Worm (Caenorhabditis elegans) whole organism, L4 larva: ENCODE data around the gene srlf-15.

ENCODE experiments used
- D1046.2 ChIP-seq: fragments of 200-800 bp; sonication (Bioruptor generic); IDR thresholded peaks from 2 replicates; pipeline ENCODE4 v1.3.6; 2022; ENCODE audit warnings: missing genetic modification characterization, missing compliant biosample characterization
- F26F4.8 ChIP-seq: fragments of 200-800 bp; sonication (Bioruptor generic); conservative IDR thresholded peaks from 2 replicates; pipeline ENCODE4 v1.3.6; 2022; ENCODE audit warnings: missing genetic modification characterization, missing compliant biosample characterization
- F37D6.2 ChIP-seq: sonication (generic microtip); optimal IDR thresholded peaks from 2 replicates; lab custom pipeline; 2016; ENCODE audit warnings: mild to moderate bottlenecking, missing genetic modification characterization, missing compliant biosample characterization
- F49E8.2 ChIP-seq: sonication (generic microtip); optimal IDR thresholded peaks from 2 replicates; lab custom pipeline; 2016; ENCODE audit warnings: missing compliant biosample characterization, mild to moderate bottlenecking, missing genetic modification characterization, borderline replicate concordance
- R02D3.7 ChIP-seq: fragments of 150-350 bp; sonication (generic microtip); optimal IDR thresholded peaks from 3 replicates; lab custom pipeline; 2014; ENCODE audit warnings: missing biosample characterization, missing genetic modification characterization
- T26A8.4 ChIP-seq: fragments of 200-800 bp; sonication (Bioruptor generic); IDR thresholded peaks from 2 replicates; pipeline ENCODE4 v1.3.6; 2022; ENCODE audit warnings: missing genetic modification characterization, missing compliant biosample characterization
- Y5F2A.4 ChIP-seq: fragments of 200-800 bp; sonication (Bioruptor generic); optimal IDR thresholded peaks from 2 replicates; lab custom pipeline; 2018; ENCODE audit warnings: mild to moderate bottlenecking, missing genetic modification characterization, missing compliant biosample characterization
- Y75B8A.6 ChIP-seq: fragments of 200-800 bp; sonication (Bioruptor generic); IDR thresholded peaks from 2 replicates; pipeline ENCODE4 v1.3.6; 2022; ENCODE audit warnings: missing genetic modification reagents, missing genetic modification characterization, missing compliant biosample characterization
- aha-1 ChIP-seq: fragments of 150-350 bp; peaks from one replicate; lab custom pipeline; 2014; ENCODE audit warnings: missing biosample characterization, missing genetic modification characterization
- arid-1 ChIP-seq: fragments of 200-800 bp; sonication (Bioruptor generic); conservative IDR thresholded peaks from 2 replicates; pipeline ENCODE4 v1.3.6; 2022; ENCODE audit warnings: missing genetic modification reagents, missing genetic modification characterization, missing compliant biosample characterization
- attf-4 ChIP-seq: sonication (generic microtip); optimal IDR thresholded peaks from 3 replicates; lab custom pipeline; 2017; ENCODE audit warnings: missing biosample characterization, missing genetic modification characterization
- ceh-20 ChIP-seq: fragments of 200-800 bp; sonication (Bioruptor generic); IDR thresholded peaks from 2 replicates; pipeline ENCODE4 v1.3.6; 2022; ENCODE audit warnings: missing genetic modification reagents, missing genetic modification characterization, missing compliant biosample characterization
- ceh-28 ChIP-seq: fragments of 150-350 bp; optimal IDR thresholded peaks from 2 replicates; lab custom pipeline; 2014; ENCODE audit warnings: missing biosample characterization, missing genetic modification reagents, missing genetic modification characterization
- ceh-82 ChIP-seq: sonication (generic microtip); optimal IDR thresholded peaks from 2 replicates; lab custom pipeline; 2017; ENCODE audit warnings: missing biosample characterization, missing genetic modification characterization
- ctbp-1 ChIP-seq: fragments of 200-800 bp; sonication (Bioruptor generic); IDR thresholded peaks from 2 replicates; pipeline ENCODE4 v1.3.6; 2022; ENCODE audit warnings: missing genetic modification reagents, missing genetic modification characterization, missing compliant biosample characterization
- daf-12 ChIP-seq: fragments of 150-350 bp; optimal IDR thresholded peaks from 2 replicates; lab custom pipeline; 2014; ENCODE audit warnings: missing biosample characterization, missing genetic modification reagents, missing genetic modification characterization
- dpl-1 ChIP-seq: fragments of 150-350 bp; optimal IDR thresholded peaks from 2 replicates; lab custom pipeline; 2014; ENCODE audit warnings: missing biosample characterization, missing genetic modification reagents, missing genetic modification characterization
- fkh-10 ChIP-seq: fragments of 150-350 bp; optimal IDR thresholded peaks from 2 replicates; lab custom pipeline; 2014; ENCODE audit warnings: missing biosample characterization, missing genetic modification reagents, missing genetic modification characterization
- fos-1 ChIP-seq: fragments of 150-350 bp; optimal IDR thresholded peaks from 2 replicates; lab custom pipeline; 2014; ENCODE audit warnings: missing biosample characterization, missing genetic modification characterization
- hif-1 ChIP-seq, 2 experiments: sonication (generic microtip); optimal IDR thresholded peaks; 2 replicates each; lab custom pipeline; 2016 to 2017; ENCODE audit warnings: missing compliant biosample characterization in 2 of 2, missing genetic modification characterization in 2 of 2, missing genetic modification reagents in 2 of 2, missing genotype in 2 of 2, mild to moderate bottlenecking in 1 of 2
- hlh-11 ChIP-seq: fragments of 200-800 bp; sonication (Bioruptor generic); optimal IDR thresholded peaks from 2 replicates; lab custom pipeline; 2018; ENCODE audit warnings: mild to moderate bottlenecking, missing genetic modification characterization, missing compliant biosample characterization
- hlh-30 ChIP-seq: sonication (generic microtip); optimal IDR thresholded peaks from 2 replicates; lab custom pipeline; 2017; ENCODE audit warnings: antibody characterized with exemption, mild to moderate bottlenecking, missing genetic modification characterization, missing compliant biosample characterization; ENCODE audit not compliant: insufficient read depth
- jun-1 ChIP-seq: fragments of 150-350 bp; optimal IDR thresholded peaks from 2 replicates; lab custom pipeline; 2014; ENCODE audit warnings: missing biosample characterization, missing genetic modification reagents, missing genetic modification characterization
- lim-7 ChIP-seq: fragments of 200-800 bp; sonication (Bioruptor generic); IDR thresholded peaks from 2 replicates; pipeline ENCODE4 v1.3.6; 2022; ENCODE audit warnings: missing genetic modification characterization, missing compliant biosample characterization
- lin-13 ChIP-seq: fragments of 150-350 bp; optimal IDR thresholded peaks from 2 replicates; lab custom pipeline; 2014; ENCODE audit warnings: missing biosample characterization, missing genetic modification reagents, missing genetic modification characterization
- lin-29 ChIP-seq: fragments of 200-800 bp; sonication (Bioruptor generic); IDR thresholded peaks from 2 replicates; pipeline ENCODE4 v1.3.6; 2022; ENCODE audit warnings: missing genetic modification reagents, missing genetic modification characterization, missing compliant biosample characterization
- lin-38 ChIP-seq: fragments of 200-800 bp; sonication (Bioruptor generic); IDR thresholded peaks from 2 replicates; pipeline ENCODE4 v1.3.6; 2022; ENCODE audit warnings: missing genetic modification reagents, missing genetic modification characterization, missing compliant biosample characterization
- lin-39 ChIP-seq: fragments of 150-350 bp; optimal IDR thresholded peaks from 2 replicates; lab custom pipeline; 2014; ENCODE audit warnings: missing biosample characterization, missing genetic modification reagents, missing genetic modification characterization
- lir-3 ChIP-seq: sonication (generic microtip); optimal IDR thresholded peaks from 2 replicates; lab custom pipeline; 2016; ENCODE audit warnings: mild to moderate bottlenecking, missing genetic modification characterization, missing compliant biosample characterization
- madf-5 ChIP-seq, 2 experiments: fragments of 200-800 bp; sonication (Bioruptor generic); IDR thresholded peaks; 2 replicates each; pipeline ENCODE4 v1.3.6; 2022; ENCODE audit warnings: missing compliant biosample characterization in 2 of 2, missing genetic modification characterization in 2 of 2
- madf-9 ChIP-seq: fragments of 200-800 bp; sonication (Bioruptor generic); conservative IDR thresholded peaks from 2 replicates; pipeline ENCODE4 v1.3.6; 2022; ENCODE audit warnings: missing genetic modification reagents, missing genetic modification characterization, missing compliant biosample characterization
- mep-1 ChIP-seq: fragments of 150-350 bp; sonication (generic microtip); optimal IDR thresholded peaks from 3 replicates; lab custom pipeline; 2014; ENCODE audit warnings: missing biosample characterization, missing genetic modification characterization
- mxl-2 ChIP-seq: fragments of 200-800 bp; sonication (Bioruptor generic); conservative IDR thresholded peaks from 2 replicates; pipeline ENCODE4 v1.3.6; 2022; ENCODE audit warnings: missing genetic modification reagents, missing genetic modification characterization, missing compliant biosample characterization
- mxl-3 ChIP-seq: fragments of 200-800 bp; sonication (Bioruptor generic); optimal IDR thresholded peaks from 2 replicates; lab custom pipeline; 2018; ENCODE audit warnings: mild to moderate bottlenecking, missing genetic modification characterization, missing compliant biosample characterization
- nhr-102 ChIP-seq: sonication (generic microtip); optimal IDR thresholded peaks from 2 replicates; lab custom pipeline; 2016; ENCODE audit warnings: mild to moderate bottlenecking, missing genetic modification characterization, moderate library complexity, missing compliant biosample characterization
- nhr-237 ChIP-seq: sonication (generic microtip); optimal IDR thresholded peaks from 2 replicates; lab custom pipeline; 2017; ENCODE audit warnings: missing biosample characterization, missing genetic modification characterization
- nhr-28 ChIP-seq: fragments of 150-350 bp; optimal IDR thresholded peaks from 2 replicates; lab custom pipeline; 2014; ENCODE audit warnings: missing biosample characterization, missing genetic modification characterization
- nhr-48 ChIP-seq: sonication (generic microtip); optimal IDR thresholded peaks from 2 replicates; lab custom pipeline; 2016; ENCODE audit warnings: mild to moderate bottlenecking, missing genetic modification characterization, missing compliant biosample characterization
- nhr-77 ChIP-seq: fragments of 150-350 bp; optimal IDR thresholded peaks from 2 replicates; lab custom pipeline; 2014; ENCODE audit warnings: missing biosample characterization, missing genetic modification characterization
- pqm-1 ChIP-seq: sonication (generic microtip); optimal IDR thresholded peaks from 2 replicates; lab custom pipeline; 2017; ENCODE audit warnings: missing biosample characterization, missing genetic modification characterization
- rbr-2 ChIP-seq: sonication (generic microtip); optimal IDR thresholded peaks from 2 replicates; lab custom pipeline; 2016; ENCODE audit warnings: missing genotype, missing genetic modification characterization, missing compliant biosample characterization
- set-16 ChIP-seq: fragments of 200-800 bp; sonication (Bioruptor generic); IDR thresholded peaks from 2 replicates; pipeline ENCODE4 v1.3.6; 2022; ENCODE audit warnings: missing genetic modification reagents, missing genetic modification characterization, missing compliant biosample characterization
- spr-1 ChIP-seq: sonication (generic microtip); optimal IDR thresholded peaks from 2 replicates; lab custom pipeline; 2016; ENCODE audit warnings: mild to moderate bottlenecking, missing genetic modification characterization, missing compliant biosample characterization
- tra-1 ChIP-seq: fragments of 200-800 bp; sonication (Bioruptor generic); IDR thresholded peaks from 2 replicates; pipeline ENCODE4 v1.3.6; 2022; ENCODE audit warnings: missing genetic modification reagents, missing genetic modification characterization, missing compliant biosample characterization
- unc-130 ChIP-seq: sonication (generic microtip); optimal IDR thresholded peaks from 2 replicates; lab custom pipeline; 2016; ENCODE audit warnings: missing genetic modification reagents, missing genetic modification characterization, missing compliant biosample characterization
- unc-62 ChIP-seq, 3 experiments: fragments of 150-350 bp in 1 of 3; sonication (generic microtip); optimal IDR thresholded peaks in 2 of 3; peaks in 1 of 3; 1 replicate in 1 of 3; 2 replicates in 2 of 3; lab custom pipeline; 2014 to 2017; ENCODE audit warnings: missing biosample characterization in 3 of 3, missing genetic modification characterization in 3 of 3, missing genetic modification reagents in 3 of 3, missing genotype in 1 of 3
- vab-7 ChIP-seq: fragments of 200-800 bp; sonication (Bioruptor generic); IDR thresholded peaks from 2 replicates; pipeline ENCODE4 v1.3.6; 2022; ENCODE audit warnings: missing genetic modification reagents, missing genetic modification characterization, missing compliant biosample characterization
- zfp-2 ChIP-seq: sonication (generic microtip); optimal IDR thresholded peaks from 2 replicates; lab custom pipeline; 2016; ENCODE audit warnings: mild to moderate bottlenecking, missing genetic modification characterization, missing compliant biosample characterization
- zfp-3 ChIP-seq: fragments of 200-800 bp; sonication (Bioruptor generic); conservative IDR thresholded peaks from 2 replicates; pipeline ENCODE4 v1.3.6; 2022; ENCODE audit warnings: missing genetic modification reagents, missing genetic modification characterization, missing compliant biosample characterization
- ztf-11 ChIP-seq: fragments of 150-350 bp; optimal IDR thresholded peaks from 2 replicates; lab custom pipeline; 2014; ENCODE audit warnings: missing biosample characterization, missing genetic modification characterization
- ztf-7 ChIP-seq: fragments of 150-350 bp; optimal IDR thresholded peaks from 2 replicates; lab custom pipeline; 2014; ENCODE audit warnings: missing biosample characterization, missing genetic modification characterization

srlf-15 gene

DNA sequence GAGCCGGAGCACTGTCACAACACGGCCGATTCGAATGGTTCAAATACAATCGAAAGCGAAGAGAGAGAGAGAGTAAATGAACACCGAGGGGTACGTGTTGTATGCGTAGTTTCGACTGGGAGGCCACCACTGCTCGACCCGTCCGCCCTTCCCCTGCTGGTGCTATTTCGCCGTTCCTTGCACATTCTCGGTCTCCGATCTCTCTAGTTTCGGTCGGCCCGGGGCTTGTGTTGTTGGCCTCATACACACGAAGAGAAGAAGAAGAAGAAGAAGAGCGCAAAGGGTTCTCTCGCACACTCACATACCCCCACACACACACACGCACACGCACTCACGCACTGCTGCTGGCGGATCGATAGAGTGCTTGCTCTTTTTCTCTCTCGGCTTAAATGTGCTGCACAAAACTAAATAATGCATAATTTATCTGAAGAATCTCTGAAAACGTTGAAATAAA, 7.0 kb downstream of the srlf-15 start (continued):
- TF ChIP-seq ctbp-1 (peak; percentile 56; the same call in 1 of the 2 replicates), mep-1 (peak; percentile 92), mxl-3 (peak; percentile 56), attf-4 (no peak), nhr-28 (tag; lab: Kevin White, UChicago) (peak; percentile 91), hlh-30 (peak; percentile 78), lin-13 (GFP tag; lab: Kevin White, UChicago) (peak; percentile 47), F49E8.2 (tag; lab: Kevin White, UChicago) (no peak), lin-29 (GFP tag; lab: Robert Waterston, UW) (no peak), nhr-237 (tag; lab: Kevin White, UChicago) (no peak), arid-1 (GFP tag; lab: Robert Waterston, UW) (peak; percentile 32; the same call in 1 of the 2 replicates), D1046.2 (no peak), F26F4.8 (GFP tag; lab: Robert Waterston, UW) (no peak), lir-3 (tag; lab: Kevin White, UChicago) (peak; percentile 13), tra-1 (GFP tag; lab: Robert Waterston, UW) (0 out of 2 replicates have a peak, but pooled peaks have one; percentile 14), T26A8.4 (GFP tag; lab: Robert Waterston, UW) (peak; percentile 62; the same call in 1 of the 2 replicates), hif-1 (tag; optimal IDR thresholded peaks at IDR 0.05; lab: Kevin White, UChicago) (peak; percentile 4 to 89), rbr-2 (peak; percentile 89), fos-1 (no peak), ztf-7 (no peak), fkh-10 (GFP tag; lab: Kevin White, UChicago) (peak; percentile 66), lin-39 (tag; lab: Kevin White, UChicago) (no peak), ceh-28 (tag; lab: Kevin White, UChicago) (peak; percentile 58), R02D3.7 (no peak), ceh-82 (tag; lab: Kevin White, UChicago) (no peak), aha-1 (tag; lab: Kevin White, UChicago) (peak; percentile 100), zfp-3 (GFP tag; lab: Robert Waterston, UW) (no peak), madf-9 (GFP tag; lab: Robert Waterston, UW) (0 out of 2 replicates have a peak, but pooled peaks have one; percentile 13), pqm-1 (tag; lab: Kevin White, UChicago) (no peak), nhr-77 (peak; percentile 80), nhr-48 (tag; lab: Kevin White, UChicago) (peak; percentile 48), madf-5 (GFP tag; IDR thresholded peaks at IDR 0.05; lab: Robert Waterston, UW) (no peak), spr-1 (tag; lab: Kevin White, UChicago) (peak; percentile 16), vab-7 (GFP tag; lab: Robert Waterston, UW) (peak; percentile 54; the same call in 1 of the 2 replicates), ztf-11 (tag; lab: Kevin White, UChicago) (no peak), unc-62 (GFP tag; optimal IDR thresholded peaks at IDR 0.05 in 1 of 2; lab: Kevin White, UChicago) (no peak), unc-62 (tag; optimal IDR thresholded peaks at IDR 0.05; lab: Kevin White, UChicago) (no peak), jun-1 (peak; percentile 38), hlh-11 (tag; lab: Kevin White, UChicago) (peak; percentile 86), Y75B8A.6 (GFP tag; lab: Robert Waterston, UW) (no peak), set-16 (GFP tag; lab: Robert Waterston, UW) (peak; percentile 85), mxl-2 (0 out of 2 replicates have a peak, but pooled peaks have one; percentile 15), nhr-102 (tag; lab: Kevin White, UChicago) (peak; percentile 20), F37D6.2 (tag; lab: Kevin White, UChicago) (peak; percentile 42), unc-130 (no peak), lin-38 (GFP tag; lab: Robert Waterston, UW) (peak; percentile 52), daf-12 (tag; lab: Kevin White, UChicago) (no peak), lim-7 (GFP tag; lab: Robert Waterston, UW) (no peak), zfp-2 (no peak), dpl-1 (GFP tag; lab: Kevin White, UChicago) (peak; percentile 58), ceh-20 (GFP tag; lab: Robert Waterston, UW) (0 out of 2 replicates have a peak, but pooled peaks have one; percentile 63), Y5F2A.4 (GFP tag; lab: Kevin White, UChicago) (no peak)
